Worm (Caenorhabditis elegans) whole organism, young adult: ENCODE results near the gene W01D2.6.

ENCODE experiments used
- C17E4.6 ChIP-seq: fragments of 200-800 bp; sonication (Bioruptor generic); IDR thresholded peaks from 2 replicates; pipeline ENCODE4 v1.3.6; 2022; ENCODE audit warnings: missing genetic modification reagents, missing genetic modification characterization, missing compliant biosample characterization
- D2030.7 ChIP-seq: fragments of 200-800 bp; sonication (Bioruptor generic); IDR thresholded peaks from 2 replicates; pipeline ENCODE4 v1.3.6; 2022; ENCODE audit warnings: missing genetic modification reagents, missing genetic modification characterization, missing compliant biosample characterization
- F33H1.4 ChIP-seq: fragments of 200-800 bp; sonication (Bioruptor generic); IDR thresholded peaks from 2 replicates; pipeline ENCODE4 v1.3.6; 2022; ENCODE audit warnings: missing genetic modification reagents, missing genetic modification characterization, missing compliant biosample characterization
- F49E8.2 ChIP-seq: sonication (generic microtip); optimal IDR thresholded peaks from 3 replicates; lab custom pipeline; 2017; ENCODE audit warnings: missing genetic modification characterization, mild to moderate bottlenecking, missing compliant biosample characterization, antibody characterized with exemption, moderate library complexity; ENCODE audit not compliant: insufficient read depth
- Y67H2A.10 ChIP-seq: fragments of 200-800 bp; sonication (Bioruptor generic); conservative IDR thresholded peaks from 2 replicates; pipeline ENCODE4 v1.3.6; 2022; ENCODE audit warnings: missing genetic modification reagents, missing genetic modification characterization, missing compliant biosample characterization
- athp-1 ChIP-seq: sonication (generic microtip); optimal IDR thresholded peaks from 2 replicates; lab custom pipeline; 2017; ENCODE audit warnings: mild to moderate bottlenecking, missing genetic modification characterization, missing compliant biosample characterization
- bed-2 ChIP-seq: fragments of 200-800 bp; sonication (Bioruptor generic); IDR thresholded peaks from 2 replicates; pipeline ENCODE4 v1.3.6; 2022; ENCODE audit warnings: missing genetic modification reagents, missing genetic modification characterization, missing compliant biosample characterization
- dox-1 ChIP-seq: fragments of 200-800 bp; sonication (Bioruptor generic); IDR thresholded peaks from 2 replicates; pipeline ENCODE4 v1.3.6; 2022; ENCODE audit warnings: missing genetic modification reagents, missing genetic modification characterization, missing compliant biosample characterization
- efl-1 ChIP-seq: fragments of 150-350 bp; optimal IDR thresholded peaks from 2 replicates; lab custom pipeline; 2014; ENCODE audit warnings: missing biosample characterization, missing genetic modification reagents, missing genetic modification characterization
- egl-18 ChIP-seq: fragments of 200-800 bp; sonication (Bioruptor generic); IDR thresholded peaks from 2 replicates; pipeline ENCODE4 v1.3.6; 2022; ENCODE audit warnings: missing genetic modification reagents, missing genetic modification characterization, missing compliant biosample characterization
- egrh-3 ChIP-seq: fragments of 200-800 bp; sonication (Bioruptor generic); IDR thresholded peaks from 2 replicates; pipeline ENCODE4 v1.3.6; 2022; ENCODE audit warnings: missing genetic modification reagents, missing genetic modification characterization, missing compliant biosample characterization
- him-1 ChIP-seq: sonication (generic microtip); optimal IDR thresholded peaks from 2 replicates; lab custom pipeline; 2016; ENCODE audit warnings: missing genotype, missing genetic modification reagents, missing genetic modification characterization, missing compliant biosample characterization
- lin-54 ChIP-seq: fragments of 200-800 bp; sonication (Bioruptor generic); optimal IDR thresholded peaks from 2 replicates; lab custom pipeline; 2018; ENCODE audit warnings: mild to moderate bottlenecking, missing genetic modification characterization, missing compliant biosample characterization
- lir-1 ChIP-seq: fragments of 200-800 bp; sonication (Bioruptor generic); conservative IDR thresholded peaks from 2 replicates; pipeline ENCODE4 v1.3.6; 2022; ENCODE audit warnings: missing genetic modification reagents, missing genetic modification characterization, missing compliant biosample characterization
- lsl-1 ChIP-seq: fragments of 200-800 bp; sonication (Bioruptor generic); optimal IDR thresholded peaks from 2 replicates; lab custom pipeline; 2018; ENCODE audit warnings: mild to moderate bottlenecking, missing genetic modification characterization, moderate library complexity, missing compliant biosample characterization
- madf-6 ChIP-seq: fragments of 200-800 bp; sonication (Bioruptor generic); IDR thresholded peaks from 2 replicates; pipeline ENCODE4 v1.3.6; 2022; ENCODE audit warnings: missing genetic modification reagents, missing genetic modification characterization, missing compliant biosample characterization
- madf-8 ChIP-seq: fragments of 200-800 bp; sonication (Bioruptor generic); conservative IDR thresholded peaks from 2 replicates; pipeline ENCODE4 v1.3.6; 2022; ENCODE audit warnings: missing genetic modification reagents, missing genetic modification characterization, missing compliant biosample characterization
- mcd-1 ChIP-seq: fragments of 200-800 bp; sonication (Bioruptor generic); IDR thresholded peaks from 2 replicates; pipeline ENCODE4 v1.3.6; 2022; ENCODE audit warnings: missing genetic modification reagents, missing genetic modification characterization, missing compliant biosample characterization
- mxl-1 ChIP-seq: sonication (generic microtip); optimal IDR thresholded peaks from 2 replicates; lab custom pipeline; 2016; ENCODE audit warnings: missing genetic modification characterization, missing compliant biosample characterization
- nfya-2 ChIP-seq: fragments of 200-800 bp; sonication (Bioruptor generic); IDR thresholded peaks from 2 replicates; pipeline ENCODE4 v1.3.6; 2022; ENCODE audit warnings: missing genetic modification reagents, missing genetic modification characterization, missing compliant biosample characterization
- snpc-4 ChIP-seq, 5 experiments: fragments of 150-350 bp in 1 of 5; sonication (generic microtip) in 4 of 5; optimal IDR thresholded peaks; 2 replicates each; lab custom pipeline; 2014 to 2018; ENCODE audit warnings: missing genetic modification characterization in 5 of 5, missing biosample characterization in 3 of 5, antibody characterized with exemption in 2 of 5, mild to moderate bottlenecking in 2 of 5, missing compliant biosample characterization in 2 of 5, missing genotype in 2 of 5, moderate library complexity in 2 of 5, missing genetic modification reagents in 1 of 5
- sptf-2 ChIP-seq: fragments of 200-800 bp; sonication (Bioruptor generic); optimal IDR thresholded peaks from 2 replicates; lab custom pipeline; 2018; ENCODE audit warnings: mild to moderate bottlenecking, missing genetic modification characterization, missing compliant biosample characterization
- tlf-1 ChIP-seq: fragments of 200-800 bp; sonication (Bioruptor generic); optimal IDR thresholded peaks from 2 replicates; lab custom pipeline; 2018; ENCODE audit warnings: mild to moderate bottlenecking, missing genetic modification characterization, missing compliant biosample characterization
- unc-130 ChIP-seq: sonication (generic microtip); optimal IDR thresholded peaks from 2 replicates; lab custom pipeline; 2016; ENCODE audit warnings: missing genetic modification reagents, missing genetic modification characterization, missing compliant biosample characterization
- xnd-1 ChIP-seq: sonication (generic microtip); optimal IDR thresholded peaks from 2 replicates; lab custom pipeline; 2016; ENCODE audit warnings: missing genotype, missing genetic modification reagents, missing genetic modification characterization, missing compliant biosample characterization
- zfh-2 ChIP-seq: fragments of 200-800 bp; sonication (Bioruptor generic); conservative IDR thresholded peaks from 2 replicates; pipeline ENCODE4 v1.3.6; 2022; ENCODE audit warnings: missing genetic modification reagents, missing genetic modification characterization, missing compliant biosample characterization
- zim-3 ChIP-seq: sonication (generic microtip); optimal IDR thresholded peaks from 2 replicates; lab custom pipeline; 2017; ENCODE audit warnings: mild to moderate bottlenecking, missing genetic modification characterization, moderate library complexity, missing compliant biosample characterization

Gene W01D2.6

DNA sequence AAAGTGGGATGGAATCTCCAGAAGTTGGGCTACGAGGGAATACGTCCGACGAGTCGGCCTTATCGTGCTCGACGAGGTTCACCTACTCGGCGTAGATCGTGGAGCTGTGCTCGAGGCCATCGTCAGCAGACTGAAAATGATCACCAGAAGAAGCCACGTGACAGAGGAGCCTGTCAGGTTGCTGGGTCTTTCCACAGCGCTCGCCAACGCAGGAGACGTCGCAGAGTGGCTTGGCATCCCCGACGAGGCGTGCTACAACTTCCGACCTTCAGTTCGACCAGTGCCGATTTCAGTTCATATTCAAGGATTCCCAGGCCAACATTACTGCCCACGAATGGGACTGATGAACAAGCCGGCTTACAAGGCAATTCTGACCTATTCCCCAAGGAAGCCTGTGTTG is 37.7 kb upstream of the W01D2.6 start:
- no peak for TF ChIP-seq bed-2 (GFP tag; lab: Robert Waterston, UW)
- peak; percentile 59; the same call in 1 of the 2 replicates for TF ChIP-seq zfh-2 (GFP tag; lab: Robert Waterston, UW)

DNA sequence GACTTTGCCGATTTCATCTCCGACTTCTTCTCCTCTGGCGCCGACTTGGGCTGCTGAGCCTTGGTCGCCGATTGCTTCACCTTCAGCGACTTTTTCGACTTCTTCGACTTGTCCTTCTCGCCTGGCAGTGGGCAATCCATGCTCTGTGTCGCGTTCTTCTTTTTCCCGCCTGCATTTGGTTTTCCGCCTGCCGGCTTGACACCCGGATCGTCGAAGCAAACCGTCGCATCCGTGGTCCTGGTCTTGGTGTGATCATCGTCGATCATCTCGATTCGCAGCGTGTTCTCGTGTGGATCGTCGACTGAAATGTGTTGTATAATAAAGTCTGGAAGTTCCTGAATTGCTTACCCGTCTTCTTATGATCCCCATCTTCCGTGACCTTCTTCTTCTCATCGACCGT is 36.7 kb upstream of the W01D2.6 start:
- no peak for TF ChIP-seq sptf-2 (GFP tag; lab: Kevin White, UChicago)
- TF ChIP-seq zfh-2 (GFP tag; lab: Robert Waterston, UW): peak; percentile 73
- no peak for TF ChIP-seq egl-18 (GFP tag; lab: Robert Waterston, UW)

DNA sequence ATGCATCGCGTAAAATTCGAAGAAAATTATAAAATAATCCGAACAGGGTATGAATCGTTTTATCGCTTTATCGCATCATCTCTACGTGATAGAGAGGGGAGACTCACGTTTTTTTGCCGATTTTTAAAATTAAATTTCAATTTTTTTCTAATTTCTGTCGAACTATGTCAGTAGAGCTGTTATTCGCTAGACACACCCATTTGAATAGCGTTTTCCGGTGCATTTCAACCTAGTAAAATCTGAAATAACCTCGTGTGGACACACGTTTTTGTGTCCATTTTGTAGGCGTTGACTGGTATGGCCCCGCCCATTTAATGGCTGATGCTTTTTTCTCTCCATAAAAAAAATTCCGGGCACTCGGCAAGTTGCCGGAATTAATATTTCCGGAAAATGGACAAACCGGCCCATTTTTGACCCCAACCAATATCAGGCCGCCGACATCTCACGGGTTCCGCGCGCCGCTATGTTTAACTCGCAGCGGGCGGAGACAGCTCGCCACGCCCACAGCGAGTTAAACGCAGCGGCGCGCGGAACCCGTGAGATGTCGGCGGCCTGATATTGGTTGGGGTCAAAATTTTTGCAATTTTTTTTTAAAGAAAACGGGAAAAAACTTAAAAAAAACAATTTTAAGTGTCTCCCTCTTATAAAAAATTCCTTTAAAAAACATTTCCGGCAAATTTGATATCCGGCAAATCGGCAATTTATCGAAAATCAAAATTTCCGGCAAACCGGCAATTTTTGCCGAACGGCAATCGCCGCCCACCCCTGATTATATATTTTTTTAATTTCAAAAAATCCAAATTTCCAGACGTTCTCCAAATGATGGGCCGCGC is 35.6 kb upstream of the W01D2.6 start, which contains the start of gene Y54E2A.7:
Gene Y54E2A.7 (minus strand): TSS at position 51 of the 833 bp plus-strand sequence.
- TF ChIP-seq snpc-4 (GFP tag; optimal IDR thresholded peaks at IDR 0.05; lab: Kevin White, UChicago): no peak
- TF ChIP-seq snpc-4 (tag; optimal IDR thresholded peaks at IDR 0.05; lab: Kevin White, UChicago): peak in 2 of 4 experiments; percentile 85 to 88
- TF ChIP-seq tlf-1 (GFP tag; lab: Kevin White, UChicago): no peak
- TF ChIP-seq, all 124 proteins: peak for 1

DNA sequence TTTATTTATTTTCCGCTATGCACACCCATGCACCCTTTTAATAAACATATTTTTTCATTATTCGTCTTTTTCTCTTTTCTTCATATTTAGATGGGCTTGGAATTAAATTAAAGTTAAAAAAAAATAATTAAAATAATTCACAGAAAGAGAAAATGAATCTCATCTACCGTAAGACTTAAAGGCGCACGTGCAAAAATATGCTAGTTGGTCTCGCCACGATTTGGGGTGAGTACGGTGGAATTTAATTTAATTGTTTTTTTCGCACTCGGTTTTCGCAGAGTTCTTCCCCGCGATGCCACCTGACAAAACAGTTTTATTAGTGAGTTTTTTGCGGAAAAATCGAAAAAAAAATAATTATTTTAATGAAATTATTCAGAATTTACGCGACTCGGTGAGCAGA is 30.7 kb upstream of the W01D2.6 start, which contains the start of gene Y54E2A.8:
Gene Y54E2A.8 (plus strand): TSS at position 254 of the 400 bp plus-strand sequence.
- TF ChIP-seq F33H1.4 (GFP tag; lab: Robert Waterston, UW) (peak; percentile 91), mxl-1 (tag; lab: Kevin White, UChicago) (no peak), nfya-2 (GFP tag; lab: Robert Waterston, UW) (no peak), D2030.7 (GFP tag; lab: Robert Waterston, UW) (peak; percentile 38; the same call in 1 of the 2 replicates), dox-1 (GFP tag; lab: Robert Waterston, UW) (0 out of 2 replicates have a peak, but pooled peaks have one; percentile 13), lin-54 (GFP tag; lab: Kevin White, UChicago) (peak; percentile 40), Y67H2A.10 (GFP tag; lab: Robert Waterston, UW) (no peak), madf-8 (peak; percentile 82), lir-1 (GFP tag; lab: Robert Waterston, UW) (no peak), C17E4.6 (no peak), lsl-1 (GFP tag; lab: Kevin White, UChicago) (peak; percentile 93), efl-1 (GFP tag; lab: Kevin White, UChicago) (peak; percentile 46), egrh-3 (GFP tag; lab: Robert Waterston, UW) (no peak), snpc-4 (GFP tag; optimal IDR thresholded peaks at IDR 0.05; lab: Kevin White, UChicago) (no peak), snpc-4 (tag; optimal IDR thresholded peaks at IDR 0.05; lab: Kevin White, UChicago) (peak in 3 of 4 experiments; percentile 21 to 23 (median 22)), F49E8.2 (tag; lab: Kevin White, UChicago) (peak; percentile 16), madf-6 (GFP tag; lab: Robert Waterston, UW) (peak; percentile 92), xnd-1 (tag; lab: Kevin White, UChicago) (peak; percentile 90), mcd-1 (GFP tag; lab: Robert Waterston, UW) (peak; percentile 41; the same call in 1 of the 2 replicates), unc-130 (GFP tag; lab: Kevin White, UChicago) (peak; percentile 5), athp-1 (tag; lab: Kevin White, UChicago) (no peak), him-1 (tag; lab: Kevin White, UChicago) (peak; percentile 94)

DNA sequence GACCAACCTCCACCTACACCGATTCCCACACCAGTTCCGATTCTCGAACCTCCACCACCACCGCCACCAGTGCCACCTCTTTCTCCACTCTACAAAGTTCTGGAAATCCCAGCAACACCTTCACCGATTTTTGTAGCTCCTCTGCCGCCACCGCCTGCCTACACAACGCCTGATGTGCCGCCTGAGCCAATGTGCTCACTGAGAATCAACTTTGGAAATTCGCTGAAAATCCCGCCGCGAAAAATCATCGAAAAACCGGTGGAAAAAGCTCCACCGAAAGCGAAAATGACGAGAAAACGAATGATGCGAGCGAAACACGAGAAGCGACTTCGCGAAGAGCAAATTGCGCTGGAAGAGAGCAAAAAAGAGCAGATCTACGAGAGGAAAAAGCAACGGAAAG is 28.9 kb upstream of the W01D2.6 start:
- no peak for TF ChIP-seq zim-3 (tag; lab: Kevin White, UChicago)
- TF ChIP-seq zfh-2 (GFP tag; lab: Robert Waterston, UW): peak; percentile 76
